Worm (Caenorhabditis elegans): ENCODE results near the gene tag-123.

Gene tag-123

ce11 chrX:8455590-8456166 lies 33.8 kb upstream of the tag-123 start, which contains the start of gene dpy-6:
Gene dpy-6, minus strand, starts transcription at chrX:8455640.
- TF ChIP-seq hmg-4 (GFP tag; optimal IDR thresholded peaks at IDR 0.05) = no peak

DNA sequence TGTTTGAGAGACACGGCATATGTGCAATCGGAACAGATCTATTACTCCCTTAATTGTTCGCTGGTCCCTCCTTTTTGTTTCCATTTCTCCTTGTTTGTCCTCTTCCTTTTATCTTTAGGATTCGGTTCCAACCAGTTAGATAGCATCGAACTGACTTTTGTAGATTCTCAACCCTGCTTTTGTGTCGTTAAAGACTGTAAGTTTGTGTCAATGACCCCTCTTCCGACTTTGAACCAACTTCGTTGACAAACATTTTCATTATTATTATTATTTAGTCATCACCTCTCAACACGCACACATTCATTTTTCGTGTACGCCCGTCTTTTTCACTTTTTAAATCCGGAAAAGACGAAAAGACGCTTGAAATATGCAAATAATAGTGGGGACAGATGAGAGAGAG lies 24.3 kb upstream of the tag-123 start, which contains the start of gene F16F9.1:
Gene F16F9.1 (plus strand): TSS at position 301 of the 400 bp plus-strand sequence.
- no peak for TF ChIP-seq pes-1 (GFP tag; IDR thresholded peaks at IDR 0.05)
- no peak for TF ChIP-seq sea-1 (GFP tag; conservative IDR thresholded peaks at IDR 0.05)
- no peak for TF ChIP-seq hmg-4 (GFP tag; optimal IDR thresholded peaks at IDR 0.05)
- no peak for TF ChIP-seq tbx-37 (GFP tag; conservative IDR thresholded peaks at IDR 0.05)
- no peak for TF ChIP-seq aly-1 (tag; optimal IDR thresholded peaks at IDR 0.05)

DNA sequence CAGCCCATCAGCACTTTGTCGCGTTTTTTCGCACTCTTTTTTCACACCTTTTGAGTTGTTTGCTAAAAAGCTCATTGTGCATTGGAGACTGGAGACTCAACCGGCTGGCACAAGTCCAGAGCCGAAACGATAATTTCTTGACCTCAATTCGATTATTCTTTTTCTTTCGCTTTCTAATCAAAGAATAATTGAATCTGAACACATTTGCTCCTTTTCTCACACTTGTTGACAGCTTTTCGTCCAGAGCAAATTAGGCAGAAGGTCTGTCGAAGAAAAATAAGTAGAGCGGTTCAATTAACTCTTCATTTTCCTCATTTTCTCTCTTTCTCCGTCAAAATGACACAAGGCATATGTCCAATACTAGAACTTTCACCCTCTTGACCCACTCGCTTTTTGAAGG lies 23.1 kb upstream of the tag-123 start:
- TF ChIP-seq pes-1 (GFP tag; IDR thresholded peaks at IDR 0.05) (no peak), ets-7 (tag; optimal IDR thresholded peaks at IDR 0.05) (no peak), tbx-11 (GFP tag; IDR thresholded peaks at IDR 0.05) (no peak)

DNA sequence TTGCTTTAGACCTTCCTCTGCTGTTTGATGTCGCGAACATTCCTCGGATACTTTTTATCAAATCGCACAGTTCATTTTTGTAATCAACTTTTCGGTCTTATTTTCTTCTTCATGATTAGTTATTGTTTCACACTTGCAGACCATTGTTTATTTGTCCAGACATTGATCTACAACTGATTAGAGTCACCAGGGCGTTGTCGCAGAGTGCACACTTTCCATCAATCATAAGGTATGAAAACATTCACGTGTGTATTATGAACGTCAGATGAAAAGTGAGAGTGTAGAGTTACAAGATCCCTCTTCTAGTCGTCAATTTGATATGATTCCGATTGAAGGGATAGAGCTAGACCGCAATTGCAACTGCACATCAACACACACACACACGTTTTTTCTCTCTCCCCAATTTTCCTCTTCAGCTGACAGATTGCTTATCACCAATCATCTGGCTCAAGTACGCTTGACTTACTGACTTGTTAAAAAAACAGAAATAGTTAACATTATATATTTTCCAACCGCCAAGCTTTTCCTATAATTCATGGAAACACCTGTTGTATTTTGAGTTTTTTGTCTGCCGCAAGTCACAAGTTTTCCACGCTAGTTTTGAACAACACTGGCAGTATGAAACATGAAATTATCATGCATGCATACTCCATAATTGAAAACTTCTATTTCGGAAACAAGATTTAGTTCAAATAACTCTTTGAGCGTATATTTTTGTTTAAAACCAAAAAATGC lies 18.3 kb upstream of the tag-123 start:
- TF ChIP-seq hnd-1 (tag; optimal IDR thresholded peaks at IDR 0.05) = no peak
- no peak for TF ChIP-seq ama-1 (optimal IDR thresholded peaks at IDR 0.05)
- TF ChIP-seq ceh-13 (GFP tag; optimal IDR thresholded peaks at IDR 0.05) = no peak
- TF ChIP-seq tbx-37 (GFP tag; conservative IDR thresholded peaks at IDR 0.05) = no peak
- TF ChIP-seq sea-1 (GFP tag; conservative IDR thresholded peaks at IDR 0.05) = no peak
- TF ChIP-seq ets-7 (tag; optimal IDR thresholded peaks at IDR 0.05) = no peak

DNA sequence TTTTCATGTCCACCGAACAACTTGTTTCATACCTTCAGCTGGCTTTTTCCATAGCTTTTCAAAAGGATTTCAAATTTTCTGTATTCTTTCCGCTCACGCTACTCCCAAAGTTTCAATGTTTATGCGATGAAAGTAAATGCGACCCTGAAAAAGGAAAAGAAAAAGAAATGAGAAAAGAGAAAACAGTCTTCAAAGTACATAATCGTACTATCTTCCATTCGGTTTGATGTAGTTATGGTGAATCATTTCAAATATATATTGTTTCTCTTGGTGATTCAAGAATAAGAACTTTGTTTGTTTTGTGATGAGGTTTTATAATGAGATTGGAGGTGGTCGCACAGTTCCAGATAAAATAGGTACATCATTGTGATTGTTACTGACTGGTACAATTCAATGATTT lies 16.9 kb upstream of the tag-123 start:
- no peak for TF ChIP-seq B0310.2 (tag; optimal IDR thresholded peaks at IDR 0.05)
- no peak for TF ChIP-seq ets-7 (tag; optimal IDR thresholded peaks at IDR 0.05)
- no peak for TF ChIP-seq ceh-36 (tag; optimal IDR thresholded peaks at IDR 0.05)
- no peak for TF ChIP-seq sea-1 (GFP tag; conservative IDR thresholded peaks at IDR 0.05)
- no peak for TF ChIP-seq pes-1 (GFP tag; IDR thresholded peaks at IDR 0.05)
- no peak for TF ChIP-seq flt-1 (GFP tag; IDR thresholded peaks at IDR 0.05)
- no peak for TF ChIP-seq tbx-11 (GFP tag; IDR thresholded peaks at IDR 0.05)
- TF ChIP-seq ama-1 (optimal IDR thresholded peaks at IDR 0.05) = no peak
- no peak for TF ChIP-seq aly-1 (tag; optimal IDR thresholded peaks at IDR 0.05)
- no peak for TF ChIP-seq ceh-13 (GFP tag; optimal IDR thresholded peaks at IDR 0.05)

ce11 chrX:8432361-8432760 lies 10.5 kb upstream of the tag-123 start, which contains the start of gene kin-9:
Gene kin-9, plus strand, starts transcription at chrX:8432661.
- no peak for TF ChIP-seq tra-4 (tag; optimal IDR thresholded peaks at IDR 0.05)
- no peak for TF ChIP-seq hmbx-1 (tag; optimal IDR thresholded peaks at IDR 0.05)
- no peak for TF ChIP-seq ama-1 (optimal IDR thresholded peaks at IDR 0.05)
- TF ChIP-seq flt-1 (GFP tag; IDR thresholded peaks at IDR 0.05) = no peak

ce11 chrX:8429503-8429902 lies 7.6 kb upstream of the tag-123 start:
- TF ChIP-seq hmg-4 (GFP tag; optimal IDR thresholded peaks at IDR 0.05) (no peak), ets-7 (tag; optimal IDR thresholded peaks at IDR 0.05) (no peak), ama-1 (optimal IDR thresholded peaks at IDR 0.05) (no peak), tbx-37 (GFP tag; conservative IDR thresholded peaks at IDR 0.05) (no peak), scrt-1 (GFP tag; IDR thresholded peaks at IDR 0.05) (no peak), sea-1 (GFP tag; conservative IDR thresholded peaks at IDR 0.05) (no peak), flt-1 (GFP tag; IDR thresholded peaks at IDR 0.05) (no peak), tbx-11 (GFP tag; IDR thresholded peaks at IDR 0.05) (no peak), hmbx-1 (tag; optimal IDR thresholded peaks at IDR 0.05) (no peak), ceh-36 (tag; optimal IDR thresholded peaks at IDR 0.05) (no peak), ceh-13 (GFP tag; optimal IDR thresholded peaks at IDR 0.05) (no peak), F13C5.2 (tag; optimal IDR thresholded peaks at IDR 0.05) (no peak), hnd-1 (tag; optimal IDR thresholded peaks at IDR 0.05) (no peak), aly-1 (tag; optimal IDR thresholded peaks at IDR 0.05) (no peak), tra-4 (tag; optimal IDR thresholded peaks at IDR 0.05) (no peak), pes-1 (GFP tag; IDR thresholded peaks at IDR 0.05) (no peak), B0310.2 (tag; optimal IDR thresholded peaks at IDR 0.05) (no peak)

- no peak for TF ChIP-seq hmbx-1 (tag; optimal IDR thresholded peaks at IDR 0.05)
- no peak for TF ChIP-seq sea-1 (GFP tag; conservative IDR thresholded peaks at IDR 0.05)
- no peak for TF ChIP-seq tra-4 (tag; optimal IDR thresholded peaks at IDR 0.05)
- no peak for TF ChIP-seq aly-1 (tag; optimal IDR thresholded peaks at IDR 0.05)
- TF ChIP-seq B0310.2 (tag; optimal IDR thresholded peaks at IDR 0.05) = no peak
- TF ChIP-seq hmg-4 (GFP tag; optimal IDR thresholded peaks at IDR 0.05) = no peak
- no peak for TF ChIP-seq F13C5.2 (tag; optimal IDR thresholded peaks at IDR 0.05)
Measured at ce11 chrX:8428319-8428888, 6.5 kb upstream of the tag-123 start, which contains the start of gene F08F1.3. Gene F08F1.3, plus strand, starts transcription at chrX:8428838.

Data from whole organism, early embryonic.